Fruit fly (Drosophila melanogaster): ENCODE measurements around the gene Klc.

The Klc gene

dm6 chr3L:12749567-12750535 lies at the start of gene Klc, which contains the start of gene CG10984 (continued):
- no peak for TF ChIP-seq mirr (GFP tag; optimal IDR thresholded peaks at IDR 0.05)
- TF ChIP-seq amos (GFP tag; IDR thresholded peaks at IDR 0.05; ENCODE audit: partially characterized antibody) = no peak
- no peak for TF ChIP-seq Dref (GFP tag; IDR thresholded peaks at IDR 0.05)
- TF ChIP-seq CG14050 (GFP tag; IDR thresholded peaks at IDR 0.05) = no peak
- TF ChIP-seq CG18262 (tag; optimal IDR thresholded peaks at IDR 0.05) = peak; percentile 65
- TF ChIP-seq CG1529 (GFP tag; optimal IDR thresholded peaks at IDR 0.05) = no peak
- TF ChIP-seq slbo (GFP tag; IDR thresholded peaks at IDR 0.05) = no peak; the same call in 1 of the 2 replicates
- no peak for TF ChIP-seq Meics (GFP tag; optimal IDR thresholded peaks at IDR 0.05)
- TF ChIP-seq Gug (GFP tag; IDR thresholded peaks at IDR 0.05) = no peak; the same call in 1 of the 4 replicates
- no peak for TF ChIP-seq CG8089 (GFP tag; optimal IDR thresholded peaks at IDR 0.05)
- TF ChIP-seq fd96Cb (tag; optimal IDR thresholded peaks at IDR 0.05) = peak; percentile 55
- 0 out of 3 replicates have a peak, but pooled peaks have one; percentile 4 for TF ChIP-seq Opbp (GFP tag; IDR thresholded peaks at IDR 0.05; ENCODE audit: partially characterized antibody)
- TF ChIP-seq Nf-YB (GFP tag; optimal IDR thresholded peaks at IDR 0.05) = no peak
- TF ChIP-seq dm (GFP tag; optimal IDR thresholded peaks at IDR 0.05) = peak; percentile 29
- peak; percentile 36 for TF ChIP-seq CG12104 (GFP tag; optimal IDR thresholded peaks at IDR 0.05)
- TF ChIP-seq CG5180 (GFP tag; optimal IDR thresholded peaks at IDR 0.05) = no peak
- TF ChIP-seq eyg (GFP tag; optimal IDR thresholded peaks at IDR 0.05) = peak; percentile 58
- TF ChIP-seq Pdp1 (GFP tag; optimal IDR thresholded peaks at IDR 0.05) = peak; percentile 51 to 77
- TF ChIP-seq CG8478 (optimal IDR thresholded peaks at IDR 0.05) = no peak
- no peak; the same call in 1 of the 2 replicates for TF ChIP-seq ssp (GFP tag; IDR thresholded peaks at IDR 0.05)
- no peak for TF ChIP-seq ac (GFP tag; optimal IDR thresholded peaks at IDR 0.05)
- TF ChIP-seq lmd (GFP tag; IDR thresholded peaks at IDR 0.05) = no peak
- no peak for TF ChIP-seq kah (GFP tag; optimal IDR thresholded peaks at IDR 0.05)
- no peak for TF ChIP-seq CG15073 (GFP tag; optimal IDR thresholded peaks at IDR 0.05)
- no peak for TF ChIP-seq crp (GFP tag; optimal IDR thresholded peaks at IDR 0.05)
- no peak for TF ChIP-seq CG9817 (tag; optimal IDR thresholded peaks at IDR 0.05)
- TF ChIP-seq CG18619 (GFP tag; optimal IDR thresholded peaks at IDR 0.05) = peak; percentile 45
- TF ChIP-seq CG8290 (GFP tag; optimal IDR thresholded peaks at IDR 0.05) = no peak
- TF ChIP-seq CG8290 (tag; optimal IDR thresholded peaks at IDR 0.05) = no peak
- peak; percentile 68 for TF ChIP-seq NfI (GFP tag; optimal IDR thresholded peaks at IDR 0.05)
- TF ChIP-seq Dll (GFP tag; IDR thresholded peaks at IDR 0.05; ENCODE audit: partially characterized antibody) = no peak
- no peak for TF ChIP-seq ase (GFP tag; IDR thresholded peaks at IDR 0.05)
- peak in 1 of 2 experiments; percentile 87 for TF ChIP-seq eve (GFP tag; optimal IDR thresholded peaks at IDR 0.05)
- TF ChIP-seq CG34224 (GFP tag; IDR thresholded peaks at IDR 0.05; ENCODE audit: partially characterized antibody) = 0 out of 3 replicates have a peak, but pooled peaks have one; percentile 16
- TF ChIP-seq trh (GFP tag; optimal IDR thresholded peaks at IDR 0.05) = no peak
- no peak for TF ChIP-seq dmrt99B (tag; optimal IDR thresholded peaks at IDR 0.05)
- peak; percentile 54; the same call in 1 of the 2 replicates for TF ChIP-seq danr (GFP tag; IDR thresholded peaks at IDR 0.05)
- no peak for TF ChIP-seq CG1832 (GFP tag; optimal IDR thresholded peaks at IDR 0.05)
- peak; percentile 66 for TF ChIP-seq CG7786 (GFP tag; optimal IDR thresholded peaks at IDR 0.05)
- no peak for TF ChIP-seq bigmax (GFP tag; optimal IDR thresholded peaks at IDR 0.05)
- TF ChIP-seq CG7372 (GFP tag; IDR thresholded peaks at IDR 0.05) = peak; percentile 46
- peak; percentile 68 for TF ChIP-seq bab2 (GFP tag; optimal IDR thresholded peaks at IDR 0.05)
- TF ChIP-seq Taf1 (GFP tag; IDR thresholded peaks at IDR 0.05) = no peak
- no peak for TF ChIP-seq Sox102F (GFP tag; optimal IDR thresholded peaks at IDR 0.05)
- no peak for TF ChIP-seq scrt (GFP tag; optimal IDR thresholded peaks at IDR 0.05)
- peak; percentile 48; the same call in 1 of the 2 replicates for TF ChIP-seq E2f2 (GFP tag; IDR thresholded peaks at IDR 0.05)
- TF ChIP-seq her (GFP tag; optimal IDR thresholded peaks at IDR 0.05) = peak; percentile 53
- peak; percentile 43 for TF ChIP-seq Hr3 (GFP tag; optimal IDR thresholded peaks at IDR 0.05)
- peak; percentile 94 for TF ChIP-seq Med (GFP tag)
